Worm (Caenorhabditis elegans) whole organism, early embryonic: ENCODE measurements around the gene chpf-2.

ENCODE experiments used
- B0310.2 ChIP-seq: sonication (generic microtip); optimal IDR thresholded peaks from 2 replicates; lab custom pipeline; 2016; ENCODE audit warnings: mild to moderate bottlenecking, missing genetic modification characterization, missing compliant biosample characterization
- F13C5.2 ChIP-seq: sonication (generic microtip); optimal IDR thresholded peaks from 2 replicates; lab custom pipeline; 2017; ENCODE audit warnings: mild to moderate bottlenecking, missing genetic modification characterization, inconsistent platforms, missing compliant biosample characterization
- aly-1 ChIP-seq: sonication (generic microtip); optimal IDR thresholded peaks from 2 replicates; lab custom pipeline; 2016; ENCODE audit warnings: missing genetic modification characterization, missing compliant biosample characterization
- ama-1 ChIP-seq: fragments of 150-350 bp; optimal IDR thresholded peaks from 2 replicates; lab custom pipeline; 2014
- ceh-36 ChIP-seq: sonication (generic microtip); optimal IDR thresholded peaks from 2 replicates; lab custom pipeline; 2016; ENCODE audit warnings: missing genetic modification characterization, inconsistent platforms, missing compliant biosample characterization
- flt-1 ChIP-seq: fragments of 200-800 bp; sonication (Bioruptor generic); IDR thresholded peaks from 2 replicates; pipeline ENCODE4 v1.3.6; 2022; ENCODE audit warnings: missing genetic modification characterization, missing compliant biosample characterization
- hmbx-1 ChIP-seq: sonication (generic microtip); optimal IDR thresholded peaks from 2 replicates; lab custom pipeline; 2016; ENCODE audit warnings: mild to moderate bottlenecking, missing genetic modification characterization, missing compliant biosample characterization
- hnd-1 ChIP-seq: sonication (generic microtip); optimal IDR thresholded peaks from 2 replicates; lab custom pipeline; 2016; ENCODE audit warnings: missing genetic modification characterization, missing compliant biosample characterization
- scrt-1 ChIP-seq: fragments of 200-800 bp; sonication (Bioruptor generic); IDR thresholded peaks from 2 replicates; pipeline ENCODE4 v1.3.6; 2022; ENCODE audit warnings: missing genetic modification characterization, missing compliant biosample characterization
- tra-4 ChIP-seq: sonication (generic microtip); optimal IDR thresholded peaks from 2 replicates; lab custom pipeline; 2017; ENCODE audit warnings: missing genetic modification characterization, missing compliant biosample characterization

- TF ChIP-seq hmbx-1 (tag; lab: Kevin White, UChicago) (no peak), aly-1 (no peak), ceh-36 (tag; lab: Kevin White, UChicago) (no peak), ama-1 (lab: Kevin White, UChicago) (no peak), flt-1 (GFP tag; lab: Robert Waterston, UW) (no peak), scrt-1 (GFP tag; lab: Robert Waterston, UW) (no peak), hnd-1 (tag; lab: Kevin White, UChicago) (no peak), B0310.2 (tag; lab: Kevin White, UChicago) (no peak), tra-4 (tag; lab: Kevin White, UChicago) (no peak), F13C5.2 (tag; lab: Kevin White, UChicago) (no peak)
Observed at ce11 chrV:2999736-3000135, 39.4 kb downstream of the chpf-2 start, which contains the start of gene srw-119.
